Worm (Caenorhabditis elegans): Measurements from ENCODE around the gene algn-6.

- TF ChIP-seq hmg-4 (GFP tag; optimal IDR thresholded peaks at IDR 0.05) (no peak), sea-1 (GFP tag; conservative IDR thresholded peaks at IDR 0.05) (no peak), ama-1 (optimal IDR thresholded peaks at IDR 0.05) (no peak), flt-1 (GFP tag; IDR thresholded peaks at IDR 0.05) (no peak), B0310.2 (tag; optimal IDR thresholded peaks at IDR 0.05) (no peak), pes-1 (GFP tag; IDR thresholded peaks at IDR 0.05) (no peak)
Observed at ce11 chrII:8017380-8017779, 22.2 kb upstream of the algn-6 start, which contains the start of gene zyg-11.

Measured in whole organism, early embryonic.